Worm (Caenorhabditis elegans) whole organism, L2 larva: ENCODE data around the gene srt-53.

Experiments
- Y55F3AM.14 ChIP-seq: fragments of 200-800 bp; sonication (Bioruptor generic); optimal IDR thresholded peaks from 2 replicates; lab custom pipeline; 2018; ENCODE audit warnings: mild to moderate bottlenecking, missing genetic modification characterization, missing compliant biosample characterization
- crh-2 ChIP-seq: sonication (generic microtip); optimal IDR thresholded peaks from 2 replicates; lab custom pipeline; 2017; ENCODE audit warnings: missing biosample characterization, missing genetic modification characterization
- egl-27 ChIP-seq: sonication (generic microtip); optimal IDR thresholded peaks from 3 replicates; lab custom pipeline; 2017; ENCODE audit warnings: missing biosample characterization, missing genetic modification reagents, missing genetic modification characterization
- lin-13 ChIP-seq: fragments of 150-350 bp; optimal IDR thresholded peaks from 2 replicates; lab custom pipeline; 2014; ENCODE audit warnings: missing biosample characterization, missing genetic modification reagents, missing genetic modification characterization
- lsy-2 ChIP-seq, 2 experiments: fragments of 150-350 bp in 1 of 2; sonication (generic microtip) in 1 of 2; optimal IDR thresholded peaks; 2 replicates each; lab custom pipeline; 2014 to 2017; ENCODE audit warnings: missing biosample characterization in 2 of 2, missing genetic modification characterization in 2 of 2
- nhr-77 ChIP-seq: fragments of 150-350 bp; optimal IDR thresholded peaks from 2 replicates; lab custom pipeline; 2014; ENCODE audit warnings: missing biosample characterization, missing genetic modification characterization
- skn-1 ChIP-seq: sonication (generic microtip); optimal IDR thresholded peaks from 2 replicates; lab custom pipeline; 2017; ENCODE audit warnings: missing biosample characterization, missing genetic modification characterization
- sma-3 ChIP-seq: sonication (generic microtip); optimal IDR thresholded peaks from 2 replicates; lab custom pipeline; 2016; ENCODE audit warnings: missing genetic modification reagents, missing genetic modification characterization, missing compliant biosample characterization
- snpc-4 ChIP-seq: fragments of 150-350 bp; optimal IDR thresholded peaks from 2 replicates; lab custom pipeline; 2014; ENCODE audit warnings: missing biosample characterization, missing genetic modification characterization

ce11 chrV:7983381-7984052 lies 43.3 kb upstream of the srt-53 start, which contains the start of the genes natb-1 and abhd-12:
- TF ChIP-seq skn-1 (tag; lab: Kevin White, UChicago) (no peak), snpc-4 (tag; lab: Kevin White, UChicago) (no peak), lin-13 (GFP tag; lab: Kevin White, UChicago) (no peak), sma-3 (GFP tag; lab: Kevin White, UChicago) (no peak), nhr-77 (tag; lab: Kevin White, UChicago) (no peak), Y55F3AM.14 (no peak), lsy-2 (tag; optimal IDR thresholded peaks at IDR 0.05; lab: Kevin White, UChicago) (peak; percentile 84 to 96), egl-27 (tag; lab: Kevin White, UChicago) (no peak), crh-2 (tag; lab: Kevin White, UChicago) (peak; percentile 12)
